Worm (Caenorhabditis elegans): Measurements from ENCODE around the gene Y62H9A.8.
A peak's percentile ranks its signal among the peaks of the same experiment; 100 is the strongest.

The Y62H9A.8 gene

ce11 chrX:11934933-11935332 is 42.7 kb upstream of the Y62H9A.8 start (continued):
- TF ChIP-seq ceh-24 (tag; optimal IDR thresholded peaks at IDR 0.05): no peak
- TF ChIP-seq T23F11.4 (GFP tag; optimal IDR thresholded peaks at IDR 0.05): peak; percentile 15
- TF ChIP-seq elt-2 (tag; optimal IDR thresholded peaks at IDR 0.05): peak; percentile 72
- TF ChIP-seq K02D7.2 (tag; optimal IDR thresholded peaks at IDR 0.05): no peak
- TF ChIP-seq ahr-1 (tag; optimal IDR thresholded peaks at IDR 0.05): peak; percentile 19
- TF ChIP-seq dmd-4 (tag; optimal IDR thresholded peaks at IDR 0.05; ENCODE audit: borderline replicate concordance): no peak
- TF ChIP-seq ceh-6 (GFP tag; optimal IDR thresholded peaks at IDR 0.05): peak; percentile 67
- peak; percentile 44 for TF ChIP-seq lin-11 (tag; optimal IDR thresholded peaks at IDR 0.05)
- TF ChIP-seq hlh-13 (GFP tag; optimal IDR thresholded peaks at IDR 0.05): no peak
- no peak for TF ChIP-seq pha-4 (tag; optimal IDR thresholded peaks at IDR 0.05)
- TF ChIP-seq syd-9 (tag; optimal IDR thresholded peaks at IDR 0.05): peak; percentile 14
- TF ChIP-seq hlh-15 (tag; optimal IDR thresholded peaks at IDR 0.05): peak; percentile 21
- peak; percentile 73 for TF ChIP-seq ceh-34 (tag; optimal IDR thresholded peaks at IDR 0.05)
- no peak for TF ChIP-seq ceh-30 (tag; optimal IDR thresholded peaks at IDR 0.05)
- TF ChIP-seq ets-4 (tag; optimal IDR thresholded peaks at IDR 0.05): peak; percentile 2
- no peak for TF ChIP-seq ama-1 (optimal IDR thresholded peaks at IDR 0.05)

ce11 chrX:11933547-11933946 is 41.3 kb upstream of the Y62H9A.8 start:
- no peak for TF ChIP-seq odd-2 (tag; optimal IDR thresholded peaks at IDR 0.05)
- no peak for TF ChIP-seq ceh-34 (tag; optimal IDR thresholded peaks at IDR 0.05)
- no peak for TF ChIP-seq nhr-11 (tag; optimal IDR thresholded peaks at IDR 0.05)
- TF ChIP-seq nfya-1 (tag; optimal IDR thresholded peaks at IDR 0.05): peak; percentile 47
- no peak for TF ChIP-seq Y22D7AL.16 (tag; optimal IDR thresholded peaks at IDR 0.05)
- no peak for TF ChIP-seq lin-11 (tag; optimal IDR thresholded peaks at IDR 0.05)
- no peak for TF ChIP-seq tbx-7 (tag; optimal IDR thresholded peaks at IDR 0.05)
- no peak for TF ChIP-seq gmeb-2 (tag; optimal IDR thresholded peaks at IDR 0.05)

ce11 chrX:11931559-11931958 is 39.3 kb upstream of the Y62H9A.8 start, which contains the start of gene dot-1.4:
dot-1.4 (minus strand) TSS chrX:11931659.
- TF ChIP-seq K09A11.1 (tag; optimal IDR thresholded peaks at IDR 0.05; ENCODE audit: insufficient read depth): no peak
- no peak for TF ChIP-seq hlh-30 (tag; optimal IDR thresholded peaks at IDR 0.05; ENCODE audit: insufficient read depth)
- no peak for TF ChIP-seq ref-2 (tag; optimal IDR thresholded peaks at IDR 0.05)
- TF ChIP-seq sdc-2 (tag; optimal IDR thresholded peaks at IDR 0.05): no peak
- TF ChIP-seq T23F11.4 (GFP tag; optimal IDR thresholded peaks at IDR 0.05): no peak
- no peak for TF ChIP-seq ceh-30 (tag; optimal IDR thresholded peaks at IDR 0.05)
- TF ChIP-seq ceh-18 (tag; optimal IDR thresholded peaks at IDR 0.05): no peak
- no peak for TF ChIP-seq hlh-6 (tag; optimal IDR thresholded peaks at IDR 0.05)
- TF ChIP-seq dmd-4 (tag; optimal IDR thresholded peaks at IDR 0.05; ENCODE audit: borderline replicate concordance): no peak
- TF ChIP-seq F13H6.1 (tag; optimal IDR thresholded peaks at IDR 0.05): no peak
- no peak for TF ChIP-seq elt-2 (tag; optimal IDR thresholded peaks at IDR 0.05)
- TF ChIP-seq gmeb-2 (tag; optimal IDR thresholded peaks at IDR 0.05): no peak
- TF ChIP-seq syd-9 (tag; optimal IDR thresholded peaks at IDR 0.05): no peak
- no peak for TF ChIP-seq pqm-1 (tag; optimal IDR thresholded peaks at IDR 0.05)

ce11 chrX:11927585-11927984 is 35.4 kb upstream of the Y62H9A.8 start, which contains the start of gene F55G7.4:
F55G7.4 (plus strand) TSS chrX:11927885.
- TF ChIP-seq ceh-9 (tag; optimal IDR thresholded peaks at IDR 0.05): no peak
- TF ChIP-seq madf-2 (tag; optimal IDR thresholded peaks at IDR 0.05): no peak
- no peak for TF ChIP-seq sox-4 (tag; optimal IDR thresholded peaks at IDR 0.05)
- TF ChIP-seq lim-6 (tag; optimal IDR thresholded peaks at IDR 0.05): no peak
- TF ChIP-seq C38D4.7 (GFP tag; optimal IDR thresholded peaks at IDR 0.05): no peak
- no peak for TF ChIP-seq ceh-22 (tag; optimal IDR thresholded peaks at IDR 0.05)
- TF ChIP-seq unc-86 (tag; optimal IDR thresholded peaks at IDR 0.05): no peak
- no peak for TF ChIP-seq nhr-232 (tag; optimal IDR thresholded peaks at IDR 0.05)
- TF ChIP-seq odd-2 (tag; optimal IDR thresholded peaks at IDR 0.05): no peak
- no peak for TF ChIP-seq fax-1 (tag; optimal IDR thresholded peaks at IDR 0.05)
- no peak for TF ChIP-seq syd-9 (tag; optimal IDR thresholded peaks at IDR 0.05)
- no peak for TF ChIP-seq tbx-2 (tag; optimal IDR thresholded peaks at IDR 0.05)
- no peak for TF ChIP-seq ceh-30 (tag; optimal IDR thresholded peaks at IDR 0.05)
- TF ChIP-seq ceh-48 (tag; optimal IDR thresholded peaks at IDR 0.05): no peak
- no peak for TF ChIP-seq Y22D7AL.16 (tag; optimal IDR thresholded peaks at IDR 0.05)

Measured in whole organism, late embryonic.